Worm (Caenorhabditis elegans): Measurements from ENCODE around the gene mcm-6.

DNA sequence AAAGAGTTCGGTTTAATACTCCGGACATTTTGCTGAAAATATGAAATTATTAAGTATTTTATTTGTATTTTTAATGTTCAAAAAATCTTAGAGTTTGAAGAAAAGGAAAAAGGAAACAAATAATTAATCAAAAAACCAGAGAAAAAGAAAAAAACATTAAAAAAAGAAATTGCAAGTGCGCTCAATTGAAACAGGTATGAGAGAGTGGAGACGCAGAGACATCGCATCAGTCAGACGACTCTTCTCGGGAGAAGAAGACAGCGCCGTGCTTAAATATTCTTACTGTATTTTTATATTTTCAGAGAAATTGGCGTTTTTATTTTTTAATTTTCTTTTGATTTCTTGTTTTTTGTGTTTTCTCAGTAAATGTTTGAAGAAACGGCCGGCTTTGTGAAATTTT lies 53.9 kb downstream of the mcm-6 start, which contains the start of gene mrpl-36:
- no peak for TF ChIP-seq Y55F3AM.14 (GFP tag; optimal IDR thresholded peaks at IDR 0.05)
- no peak for TF ChIP-seq nhr-11 (tag; optimal IDR thresholded peaks at IDR 0.05)
- TF ChIP-seq ama-1 (optimal IDR thresholded peaks at IDR 0.05) = no peak
- no peak for TF ChIP-seq sma-9 (GFP tag; optimal IDR thresholded peaks at IDR 0.05)
- TF ChIP-seq sma-9 (tag; optimal IDR thresholded peaks at IDR 0.05) = no peak
- TF ChIP-seq ztf-11 (tag; optimal IDR thresholded peaks at IDR 0.05) = no peak
- no peak for TF ChIP-seq unc-62 (GFP tag; optimal IDR thresholded peaks at IDR 0.05)
- no peak for TF ChIP-seq skn-1 (tag; optimal IDR thresholded peaks at IDR 0.05)
- peak; percentile 72 for TF ChIP-seq C34F6.9 (tag; optimal IDR thresholded peaks at IDR 0.05)
- no peak for TF ChIP-seq mdl-1 (tag; optimal IDR thresholded peaks at IDR 0.05)
- peak; percentile 27 for TF ChIP-seq fos-1 (tag; optimal IDR thresholded peaks at IDR 0.05)
- no peak for TF ChIP-seq sma-3 (GFP tag; optimal IDR thresholded peaks at IDR 0.05)
- peak; percentile 24 for TF ChIP-seq lin-13 (GFP tag; optimal IDR thresholded peaks at IDR 0.05)
- TF ChIP-seq snpc-4 (tag; optimal IDR thresholded peaks at IDR 0.05) = no peak
- no peak for TF ChIP-seq unc-39 (tag; optimal IDR thresholded peaks at IDR 0.05)
